Worm (Caenorhabditis elegans): ENCODE data around the gene nse-4.

nse-4 gene

ce11 chrIV:11522225-11522952, 41.7 kb downstream of the nse-4 start:
- TF ChIP-seq blmp-1 (tag; optimal IDR thresholded peaks at IDR 0.05) (peak; percentile 71), tbx-8 (GFP tag; optimal IDR thresholded peaks at IDR 0.05) (no peak), mep-1 (tag; optimal IDR thresholded peaks at IDR 0.05) (no peak), lin-13 (tag; optimal IDR thresholded peaks at IDR 0.05) (no peak), sem-2 (GFP tag; optimal IDR thresholded peaks at IDR 0.05) (no peak), ceh-39 (tag; optimal IDR thresholded peaks at IDR 0.05) (no peak), ceh-83 (GFP tag; optimal IDR thresholded peaks at IDR 0.05) (no peak), nhr-2 (tag; optimal IDR thresholded peaks at IDR 0.05) (no peak), nhr-28 (tag; optimal IDR thresholded peaks at IDR 0.05) (no peak), mab-5 (tag; optimal IDR thresholded peaks at IDR 0.05) (no peak), hlh-1 (tag; optimal IDR thresholded peaks at IDR 0.05) (no peak), snpc-4 (tag; optimal IDR thresholded peaks at IDR 0.05) (no peak), elt-3 (tag; optimal IDR thresholded peaks at IDR 0.05) (no peak), nhr-237 (tag; optimal IDR thresholded peaks at IDR 0.05) (peak; percentile 79), flh-1 (GFP tag; optimal IDR thresholded peaks at IDR 0.05) (no peak), lsy-2 (tag; optimal IDR thresholded peaks at IDR 0.05) (peak; percentile 16), ham-2 (GFP tag; optimal IDR thresholded peaks at IDR 0.05) (no peak), mls-2 (tag; optimal IDR thresholded peaks at IDR 0.05) (no peak), nhr-76 (tag; optimal IDR thresholded peaks at IDR 0.05) (no peak), cnd-1 (tag; optimal IDR thresholded peaks at IDR 0.05) (no peak), unc-62 (GFP tag; optimal IDR thresholded peaks at IDR 0.05) (peak; percentile 4), drap-1 (GFP tag; optimal IDR thresholded peaks at IDR 0.05) (no peak), sptf-1 (tag; optimal IDR thresholded peaks at IDR 0.05) (no peak), ceh-43 (GFP tag; optimal IDR thresholded peaks at IDR 0.05) (no peak), unc-120 (tag; optimal IDR thresholded peaks at IDR 0.05; ENCODE audit: poor library complexity, severe bottlenecking) (peak; percentile 29), bed-3 (GFP tag; optimal IDR thresholded peaks at IDR 0.05) (no peak), lin-32 (GFP tag; optimal IDR thresholded peaks at IDR 0.05) (no peak), unc-39 (tag; optimal IDR thresholded peaks at IDR 0.05) (no peak), ztf-11 (tag; optimal IDR thresholded peaks at IDR 0.05) (no peak), elt-1 (tag; optimal IDR thresholded peaks at IDR 0.05; ENCODE audit: borderline replicate concordance, insufficient read depth) (no peak), zip-8 (tag; optimal IDR thresholded peaks at IDR 0.05) (peak; percentile 51), nhr-12 (tag; optimal IDR thresholded peaks at IDR 0.05) (no peak), ces-1 (GFP tag; optimal IDR thresholded peaks at IDR 0.05) (peak; percentile 72), M03D4.4 (tag; optimal IDR thresholded peaks at IDR 0.05) (no peak), pha-4 (tag; optimal IDR thresholded peaks at IDR 0.05) (peak; percentile 25)

- TF ChIP-seq lin-13 (tag; optimal IDR thresholded peaks at IDR 0.05) = no peak
- no peak for TF ChIP-seq ham-2 (GFP tag; optimal IDR thresholded peaks at IDR 0.05)
- TF ChIP-seq nhr-2 (tag; optimal IDR thresholded peaks at IDR 0.05) = no peak
- TF ChIP-seq M03D4.4 (tag; optimal IDR thresholded peaks at IDR 0.05) = no peak
- TF ChIP-seq ztf-11 (tag; optimal IDR thresholded peaks at IDR 0.05) = no peak
- no peak for TF ChIP-seq drap-1 (GFP tag; optimal IDR thresholded peaks at IDR 0.05)
- TF ChIP-seq nhr-76 (tag; optimal IDR thresholded peaks at IDR 0.05) = no peak
- no peak for TF ChIP-seq nhr-237 (tag; optimal IDR thresholded peaks at IDR 0.05)
- no peak for TF ChIP-seq ceh-83 (GFP tag; optimal IDR thresholded peaks at IDR 0.05)
- no peak for TF ChIP-seq hlh-1 (tag; optimal IDR thresholded peaks at IDR 0.05)
- no peak for TF ChIP-seq unc-62 (GFP tag; optimal IDR thresholded peaks at IDR 0.05)
These were observed 43.0 kb downstream of the nse-4 start for ce11 chrIV:11523685-11524084.

DNA sequence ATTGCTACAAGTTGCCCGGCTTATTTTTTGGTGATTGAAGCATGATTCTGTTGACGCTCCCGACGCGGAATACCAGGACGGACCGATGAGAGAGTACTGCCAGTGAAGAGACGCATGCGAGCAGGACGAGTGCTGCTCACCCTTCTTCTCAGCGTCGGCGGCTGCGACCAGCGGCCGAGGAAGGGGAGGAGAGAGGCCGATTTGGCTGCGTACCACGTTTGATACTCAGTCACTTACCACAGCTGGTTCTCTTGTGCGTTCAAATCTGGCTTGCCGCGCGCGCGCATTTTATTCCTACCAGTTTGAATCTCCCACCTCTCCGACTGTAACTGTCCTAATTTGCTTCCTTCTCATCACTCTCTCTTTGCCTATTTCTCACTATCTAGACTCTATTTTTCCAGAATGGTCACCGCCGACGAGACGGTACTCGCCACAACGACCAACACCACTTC, 43.6 kb downstream of the nse-4 start, which contains the start of gene mep-1:
TSS of gene mep-1 (plus strand) at position 402 of the 452 bp plus-strand sequence.
- TF ChIP-seq ztf-11 (tag; optimal IDR thresholded peaks at IDR 0.05) (peak; percentile 34), lsy-2 (tag; optimal IDR thresholded peaks at IDR 0.05) (peak; percentile 59), nhr-2 (tag; optimal IDR thresholded peaks at IDR 0.05) (no peak), pha-4 (tag; optimal IDR thresholded peaks at IDR 0.05) (peak; percentile 68), hlh-1 (tag; optimal IDR thresholded peaks at IDR 0.05) (peak; percentile 18), mep-1 (tag; optimal IDR thresholded peaks at IDR 0.05) (no peak), flh-1 (GFP tag; optimal IDR thresholded peaks at IDR 0.05) (no peak), cnd-1 (tag; optimal IDR thresholded peaks at IDR 0.05) (peak; percentile 78), unc-62 (GFP tag; optimal IDR thresholded peaks at IDR 0.05) (peak; percentile 32), tbx-8 (GFP tag; optimal IDR thresholded peaks at IDR 0.05) (no peak), lin-13 (tag; optimal IDR thresholded peaks at IDR 0.05) (peak; percentile 13), ces-1 (GFP tag; optimal IDR thresholded peaks at IDR 0.05) (peak; percentile 17), unc-120 (tag; optimal IDR thresholded peaks at IDR 0.05; ENCODE audit: poor library complexity, severe bottlenecking) (peak; percentile 71), zip-8 (tag; optimal IDR thresholded peaks at IDR 0.05) (no peak), sptf-1 (tag; optimal IDR thresholded peaks at IDR 0.05) (peak; percentile 26), ceh-39 (tag; optimal IDR thresholded peaks at IDR 0.05) (peak; percentile 60)
